Worm (Caenorhabditis elegans): ENCODE results near the gene asp-6.

- no peak for TF ChIP-seq him-1 (tag; optimal IDR thresholded peaks at IDR 0.05)
- TF ChIP-seq dao-5 (tag; optimal IDR thresholded peaks at IDR 0.05), result no peak
- TF ChIP-seq W03F9.2 (tag; optimal IDR thresholded peaks at IDR 0.05), result no peak
These were observed 3.3 kb upstream of the asp-6 start, which contains the start of gene asp-5 for ce11 chrV:8271995-8272394.

Measured in whole organism, L4/young adult.